ENCODE assay signal across 1 fruit fly cellular context in genomic region chr3R:19934840-19935776, dm6.
TF ChIP-seq lines count a peak whose summit lies in the region.

TSS of gene mira (minus strand) at chr3R:19935120.

TF ChIP-seq in whole organism, embryonic, 481 proteins besides CTCF, POLR2A, EP300 and RAD21 (continued from another document):
- TF ChIP-seq Sox102F (GFP tag; optimal IDR thresholded peaks at IDR 0.05; lab: Kevin White, UChicago) (no peak), fru (optimal IDR thresholded peaks at IDR 0.05; lab: Kevin White, UChicago) (no peak), onecut (GFP tag; IDR thresholded peaks at IDR 0.05; lab: Robert Waterston, UW) (no peak), Jarid2 (GFP tag; optimal IDR thresholded peaks at IDR 0.05; lab: Kevin White, UChicago) (peak; percentile 10), NfI (GFP tag; optimal IDR thresholded peaks at IDR 0.05; lab: Kevin White, UChicago) (no peak), hth (optimal IDR thresholded peaks at IDR 0.05; lab: Kevin White, UChicago) (no peak), twi (tag; optimal IDR thresholded peaks at IDR 0.05; lab: Kevin White, UChicago) (peak; percentile 83), CG13775 (GFP tag; optimal IDR thresholded peaks at IDR 0.05; lab: Kevin White, UChicago) (peak; percentile 27), CG14965 (GFP tag; optimal IDR thresholded peaks at IDR 0.05; lab: Kevin White, UChicago; ENCODE audit: borderline replicate concordance) (no peak), CG33557 (GFP tag; optimal IDR thresholded peaks at IDR 0.05; lab: Kevin White, UChicago) (peak; percentile 41), Med (GFP tag; lab: Kevin White, UChicago) (peak; percentile 23), CG10979 (tag; optimal IDR thresholded peaks at IDR 0.05; lab: Kevin White, UChicago) (peak; percentile 39), croc (GFP tag; conservative IDR thresholded peaks at IDR 0.05; lab: Robert Waterston, UW) (no peak), CG8089 (GFP tag; optimal IDR thresholded peaks at IDR 0.05; lab: Kevin White, UChicago) (no peak), chinmo (GFP tag; IDR thresholded peaks at IDR 0.05; lab: Robert Waterston, UW; ENCODE audit: partially characterized antibody) (no peak), ato (GFP tag; IDR thresholded peaks at IDR 0.05; lab: Robert Waterston, UW; ENCODE audit: partially characterized antibody) (no peak), row (GFP tag; IDR thresholded peaks at IDR 0.05; lab: Robert Waterston, UW) (peak; percentile 31; the same call in 1 of the 3 replicates), slp2 (GFP tag; optimal IDR thresholded peaks at IDR 0.05; lab: Kevin White, UChicago) (no peak), az2 (GFP tag; optimal IDR thresholded peaks at IDR 0.05; lab: Kevin White, UChicago) (no peak), Hmr (GFP tag; optimal IDR thresholded peaks at IDR 0.05; lab: Kevin White, UChicago) (no peak), Nf-YC (tag; optimal IDR thresholded peaks at IDR 0.05; lab: Kevin White, UChicago) (no peak), Abd-B (GFP tag; optimal IDR thresholded peaks at IDR 0.05; lab: Kevin White, UChicago) (no peak), seq (GFP tag; IDR thresholded peaks at IDR 0.05; lab: Robert Waterston, UW) (peak; percentile 41; the same call in 1 of the 2 replicates), lab (GFP tag; optimal IDR thresholded peaks at IDR 0.05; lab: Kevin White, UChicago) (no peak), emc (GFP tag; optimal IDR thresholded peaks at IDR 0.05; lab: Kevin White, UChicago) (no peak), sd (tag; optimal IDR thresholded peaks at IDR 0.05; lab: Kevin White, UChicago) (peak; percentile 36), Dek (tag; optimal IDR thresholded peaks at IDR 0.05; lab: Kevin White, UChicago) (no peak), CG7987 (GFP tag; optimal IDR thresholded peaks at IDR 0.05; lab: Kevin White, UChicago) (no peak), dmrt11E (tag; optimal IDR thresholded peaks at IDR 0.05; lab: Kevin White, UChicago) (peak; percentile 72), CG7745 (tag; optimal IDR thresholded peaks at IDR 0.05; lab: Kevin White, UChicago) (no peak), da (GFP tag; optimal IDR thresholded peaks at IDR 0.05; lab: Kevin White, UChicago) (peak; percentile 19), Max (GFP tag; optimal IDR thresholded peaks at IDR 0.05; lab: Kevin White, UChicago) (no peak), pros (GFP tag; optimal IDR thresholded peaks at IDR 0.05; lab: Kevin White, UChicago) (peak; percentile 93), lmd (GFP tag; IDR thresholded peaks at IDR 0.05; lab: Robert Waterston, UW) (no peak), Mes4 (GFP tag; optimal IDR thresholded peaks at IDR 0.05; lab: Kevin White, UChicago) (no peak), CG1647 (GFP tag; optimal IDR thresholded peaks at IDR 0.05; lab: Kevin White, UChicago) (no peak), chm (GFP tag; IDR thresholded peaks at IDR 0.05; lab: Robert Waterston, UW) (no peak), CG12391 (tag; optimal IDR thresholded peaks at IDR 0.05; lab: Kevin White, UChicago) (peak; percentile 26), ci (GFP tag; IDR thresholded peaks at IDR 0.05; lab: Robert Waterston, UW) (no peak; the same call in 2 of the 3 replicates), CG10366 (GFP tag; IDR thresholded peaks at IDR 0.05; lab: Robert Waterston, UW) (no peak), CG13424 (tag; optimal IDR thresholded peaks at IDR 0.05; lab: Kevin White, UChicago) (no peak), CG15479 (GFP tag; optimal IDR thresholded peaks at IDR 0.05; lab: Kevin White, UChicago) (peak; percentile 31), crol (GFP tag; IDR thresholded peaks at IDR 0.05; lab: Robert Waterston, UW) (no peak), Fer1 (GFP tag; optimal IDR thresholded peaks at IDR 0.05; lab: Kevin White, UChicago) (no peak), amos (GFP tag; IDR thresholded peaks at IDR 0.05; lab: Robert Waterston, UW; ENCODE audit: partially characterized antibody) (no peak; the same call in 1 of the 2 replicates), CG17361 (GFP tag; IDR thresholded peaks at IDR 0.05; lab: Robert Waterston, UW) (peak; percentile 20; the same call in 1 of the 3 replicates), CG7963 (GFP tag; IDR thresholded peaks at IDR 0.05; lab: Robert Waterston, UW; ENCODE audit: partially characterized antibody) (no peak), CG7839 (tag; optimal IDR thresholded peaks at IDR 0.05; lab: Kevin White, UChicago) (no peak)
